Fruit fly (Drosophila melanogaster) whole organism, embryonic: ENCODE results near the gene Polr1D.
A peak's percentile ranks its signal among the peaks of the same experiment; 100 is the strongest.

Experiments
- Blimp-1 ChIP-seq: fragments of 200-800 bp; sonication (Bioruptor generic); optimal IDR thresholded peaks from 3 replicates; lab custom pipeline; 2018; ENCODE audit warnings: missing biosample characterization, missing genetic modification characterization, mild to moderate bottlenecking, moderate library complexity, missing genetic modification reagents
- CG1024 ChIP-seq: fragments of 200-800 bp; sonication (Bioruptor generic); IDR thresholded peaks from 2 replicates; pipeline ENCODE4 v1.3.6; 2022; ENCODE audit warnings: missing biosample characterization, missing genetic modification characterization
- CG10274 ChIP-seq: fragments of 200-800 bp; sonication (Bioruptor generic); optimal IDR thresholded peaks from 3 replicates; lab custom pipeline; 2017; ENCODE audit warnings: missing biosample characterization, mild to moderate bottlenecking, missing genetic modification characterization
- CG10431 ChIP-seq: fragments of 200-800 bp; sonication (Bioruptor generic); optimal IDR thresholded peaks from 3 replicates; lab custom pipeline; 2018; ENCODE audit warnings: missing biosample characterization, mild to moderate bottlenecking, missing genetic modification characterization
- CG10654 ChIP-seq: fragments of 200-800 bp; sonication (Bioruptor generic); optimal IDR thresholded peaks from 2 replicates; lab custom pipeline; 2016; ENCODE audit warnings: missing biosample characterization, missing genetic modification characterization
- CG11456 ChIP-seq: fragments of 200-800 bp; sonication (Bioruptor generic); IDR thresholded peaks from 3 replicates; pipeline ENCODE4 v1.3.6; 2022; ENCODE audit warnings: missing biosample characterization, missing genetic modification characterization
- CG12236 ChIP-seq: fragments of 200-800 bp; sonication (Bioruptor generic); optimal IDR thresholded peaks from 2 replicates; lab custom pipeline; 2016; ENCODE audit warnings: missing biosample characterization, missing genetic modification characterization
- CG12391 ChIP-seq: fragments of 200-800 bp; sonication (Bioruptor generic); optimal IDR thresholded peaks from 3 replicates; lab custom pipeline; 2018; ENCODE audit warnings: missing biosample characterization, mild to moderate bottlenecking, missing genetic modification characterization, moderate library complexity
- CG13624 ChIP-seq: fragments of 200-800 bp; sonication (Bioruptor generic); optimal IDR thresholded peaks from 2 replicates; lab custom pipeline; 2016; ENCODE audit warnings: missing biosample characterization, missing genetic modification characterization
- CG15269 ChIP-seq: fragments of 200-800 bp; sonication (Bioruptor generic); optimal IDR thresholded peaks from 2 replicates; lab custom pipeline; 2018; ENCODE audit warnings: missing biosample characterization, mild to moderate bottlenecking, missing genetic modification characterization, moderate library complexity
- CG1603 ChIP-seq: fragments of 200-800 bp; sonication (Bioruptor generic); optimal IDR thresholded peaks from 2 replicates; lab custom pipeline; 2019; ENCODE audit warnings: missing biosample characterization, mild to moderate bottlenecking, missing genetic modification characterization, moderate library complexity
- CG17912 ChIP-seq: fragments of 200-800 bp; sonication (Bioruptor generic); optimal IDR thresholded peaks from 2 replicates; lab custom pipeline; 2018; ENCODE audit warnings: missing biosample characterization, mild to moderate bottlenecking, missing genetic modification characterization
- CG18262 ChIP-seq: fragments of 200-800 bp; optimal IDR thresholded peaks from 3 replicates; lab custom pipeline; 2019; ENCODE audit warnings: missing biosample characterization, mild to moderate bottlenecking, missing genetic modification characterization, moderate library complexity
- CG18619 ChIP-seq: fragments of 200-800 bp; sonication (Bioruptor generic); optimal IDR thresholded peaks from 3 replicates; lab custom pipeline; 2017; ENCODE audit warnings: missing biosample characterization, mild to moderate bottlenecking, missing genetic modification characterization
- CG2202 ChIP-seq: fragments of 200-800 bp; sonication (Bioruptor generic); optimal IDR thresholded peaks from 2 replicates; lab custom pipeline; 2018; ENCODE audit warnings: missing biosample characterization, mild to moderate bottlenecking, missing genetic modification characterization
- CG3838 ChIP-seq: fragments of 200-800 bp; sonication (Bioruptor generic); optimal IDR thresholded peaks from 3 replicates; lab custom pipeline; 2016; ENCODE audit warnings: missing biosample characterization, missing genetic modification characterization
- CG4820 ChIP-seq: fragments of 200-800 bp; sonication (Bioruptor generic); optimal IDR thresholded peaks from 3 replicates; lab custom pipeline; 2016; ENCODE audit warnings: missing biosample characterization, missing genetic modification characterization
- CG5953 ChIP-seq: fragments of 200-800 bp; sonication (Bioruptor generic); IDR thresholded peaks from 2 replicates; pipeline ENCODE4 v1.3.6; 2022; ENCODE audit warnings: missing biosample characterization, missing genetic modification characterization
- CG6683 ChIP-seq: fragments of 200-800 bp; sonication (Bioruptor generic); optimal IDR thresholded peaks from 2 replicates; lab custom pipeline; 2017; ENCODE audit warnings: missing biosample characterization, mild to moderate bottlenecking, missing genetic modification characterization, missing genetic modification reagents
- CG7556 ChIP-seq: fragments of 200-800 bp; sonication (Bioruptor generic); optimal IDR thresholded peaks from 2 replicates; lab custom pipeline; 2017; ENCODE audit warnings: missing biosample characterization, mild to moderate bottlenecking, missing genetic modification characterization
- CG7786 ChIP-seq: fragments of 200-800 bp; sonication (Bioruptor generic); optimal IDR thresholded peaks from 2 replicates; lab custom pipeline; 2016; ENCODE audit warnings: missing biosample characterization, missing genetic modification characterization
- CG8944 ChIP-seq: fragments of 200-800 bp; sonication (Bioruptor generic); optimal IDR thresholded peaks from 3 replicates; lab custom pipeline; 2016; ENCODE audit warnings: missing biosample characterization, missing genetic modification characterization
- Doc3 ChIP-seq: fragments of 200-800 bp; sonication (Bioruptor generic); IDR thresholded peaks from 3 replicates; pipeline ENCODE4 v1.3.6; 2022; ENCODE audit warnings: missing biosample characterization, missing genetic modification characterization; ENCODE audit not compliant: partially characterized antibody
- Fer2 ChIP-seq: fragments of 200-800 bp; sonication (Bioruptor generic); optimal IDR thresholded peaks from 2 replicates; lab custom pipeline; 2018; ENCODE audit warnings: missing biosample characterization, mild to moderate bottlenecking, missing genetic modification characterization, moderate library complexity
- HmgD ChIP-seq: fragments of 200-800 bp; sonication (Bioruptor generic); optimal IDR thresholded peaks from 3 replicates; lab custom pipeline; 2016; ENCODE audit warnings: missing biosample characterization, missing genetic modification characterization
- Hmr ChIP-seq: fragments of 200-800 bp; sonication (Bioruptor generic); optimal IDR thresholded peaks from 3 replicates; lab custom pipeline; 2017; ENCODE audit warnings: mild to moderate bottlenecking, missing biosample characterization, missing genetic modification reagents, missing genetic modification characterization
- Hmx ChIP-seq: fragments of 200-800 bp; sonication (Bioruptor generic); optimal IDR thresholded peaks from 2 replicates; lab custom pipeline; 2016; ENCODE audit warnings: missing biosample characterization, missing genetic modification characterization
- Hr78 ChIP-seq, 2 experiments: fragments of 200-800 bp in 1 of 2; fragments of >200 bp in 1 of 2; sonication (Bioruptor generic) in 1 of 2; optimal IDR thresholded peaks; 2 replicates each; lab custom pipeline; 2017 to 2019; ENCODE audit warnings: missing biosample characterization in 2 of 2, missing genetic modification characterization in 2 of 2, mild to moderate bottlenecking in 1 of 2, moderate library complexity in 1 of 2
- NC2β ChIP-seq: fragments of 200-800 bp; sonication (Bioruptor generic); optimal IDR thresholded peaks from 2 replicates; lab custom pipeline; 2016; ENCODE audit warnings: missing biosample characterization, missing genetic modification characterization
- Nf-YA ChIP-seq: fragments of 200-800 bp; sonication (Bioruptor generic); IDR thresholded peaks from 2 replicates; pipeline ENCODE4 v1.3.6; 2022; ENCODE audit warnings: missing biosample characterization, missing genetic modification characterization
- PHDP ChIP-seq: fragments of 200-800 bp; sonication (Bioruptor generic); optimal IDR thresholded peaks from 3 replicates; lab custom pipeline; 2018; ENCODE audit warnings: missing biosample characterization, mild to moderate bottlenecking, missing genetic modification characterization, moderate library complexity
- Rfx ChIP-seq: fragments of 200-800 bp; sonication (Bioruptor generic); IDR thresholded peaks from 2 replicates; pipeline ENCODE4 v1.3.6; 2022; ENCODE audit warnings: missing biosample characterization, missing genetic modification characterization
- dati ChIP-seq: fragments of 200-800 bp; sonication (Bioruptor generic); IDR thresholded peaks from 2 replicates; pipeline ENCODE4 v1.3.6; 2022; ENCODE audit warnings: missing biosample characterization, missing genetic modification characterization
- dpn ChIP-seq, 2 experiments: fragments of 200-800 bp; sonication (Bioruptor generic); optimal IDR thresholded peaks; 3 replicates each; lab custom pipeline; 2016; ENCODE audit warnings: missing biosample characterization in 2 of 2, missing genetic modification characterization in 2 of 2
- dysf ChIP-seq: fragments of 200-800 bp; sonication (Bioruptor generic); IDR thresholded peaks from 3 replicates; pipeline ENCODE4 v1.3.6; 2022; ENCODE audit warnings: missing biosample characterization, missing genetic modification characterization
- eyg ChIP-seq: fragments of 200-800 bp; sonication (Bioruptor generic); optimal IDR thresholded peaks from 3 replicates; lab custom pipeline; 2016; ENCODE audit warnings: missing biosample characterization, missing genetic modification characterization
- grau ChIP-seq: fragments of 200-800 bp; optimal IDR thresholded peaks from 3 replicates; lab custom pipeline; 2019; ENCODE audit warnings: missing biosample characterization, mild to moderate bottlenecking, missing genetic modification characterization, moderate library complexity
- gsb ChIP-seq: fragments of 200-800 bp; sonication (Bioruptor generic); IDR thresholded peaks from 2 replicates; pipeline ENCODE4 v1.3.6; 2022; ENCODE audit warnings: missing biosample characterization, missing genetic modification characterization
- lmd ChIP-seq: fragments of 200-800 bp; sonication (Bioruptor generic); IDR thresholded peaks from 2 replicates; pipeline ENCODE4 v1.3.6; 2022; ENCODE audit warnings: missing biosample characterization, missing genetic modification characterization
- lov ChIP-seq, 2 experiments: fragments of 200-800 bp in 1 of 2; fragments of >200 bp in 1 of 2; sonication (Bioruptor generic) in 1 of 2; IDR thresholded peaks in 1 of 2; optimal IDR thresholded peaks in 1 of 2; 2 replicates in 1 of 2; 3 replicates in 1 of 2; pipeline versions ENCODE4 v1.3.6 to Lab custom; 2017 to 2022; ENCODE audit warnings: missing biosample characterization in 1 of 2, missing genetic modification characterization in 1 of 2
- nerfin-1 ChIP-seq: fragments of 200-800 bp; sonication (Bioruptor generic); optimal IDR thresholded peaks from 3 replicates; lab custom pipeline; 2019; ENCODE audit warnings: missing biosample characterization, mild to moderate bottlenecking, missing genetic modification characterization, moderate library complexity
- nmo ChIP-seq: fragments of 200-800 bp; sonication (Bioruptor generic); optimal IDR thresholded peaks from 2 replicates; lab custom pipeline; 2018; ENCODE audit warnings: missing biosample characterization, mild to moderate bottlenecking, missing genetic modification characterization, moderate library complexity
- odd ChIP-seq: fragments of 200-800 bp; sonication (Bioruptor generic); optimal IDR thresholded peaks from 2 replicates; lab custom pipeline; 2017; ENCODE audit warnings: missing biosample characterization, mild to moderate bottlenecking, missing genetic modification characterization
- onecut ChIP-seq: fragments of 200-800 bp; sonication (Bioruptor generic); IDR thresholded peaks from 2 replicates; pipeline ENCODE4 v1.3.6; 2022; ENCODE audit warnings: missing biosample characterization, missing genetic modification characterization
- pzg ChIP-seq: fragments of 200-800 bp; sonication (Bioruptor generic); optimal IDR thresholded peaks from 3 replicates; lab custom pipeline; 2018; ENCODE audit warnings: missing biosample characterization, mild to moderate bottlenecking, missing genetic modification characterization, moderate library complexity
- sna ChIP-seq: fragments of 200-800 bp; sonication (Bioruptor generic); IDR thresholded peaks from 2 replicates; pipeline ENCODE4 v1.3.6; 2022; ENCODE audit warnings: missing biosample characterization, missing genetic modification characterization; ENCODE audit not compliant: partially characterized antibody
- sr ChIP-seq: fragments of 200-800 bp; sonication (Bioruptor generic); IDR thresholded peaks from 3 replicates; pipeline ENCODE4 v1.3.6; 2022; ENCODE audit warnings: missing biosample characterization, missing genetic modification characterization
- stc ChIP-seq: fragments of 200-800 bp; sonication (Bioruptor generic); IDR thresholded peaks from 2 replicates; pipeline ENCODE4 v1.3.6; 2022; ENCODE audit warnings: missing biosample characterization, missing genetic modification characterization
- stwl ChIP-seq: fragments of 200-800 bp; sonication (Bioruptor generic); optimal IDR thresholded peaks from 3 replicates; lab custom pipeline; 2018; ENCODE audit warnings: missing biosample characterization, mild to moderate bottlenecking, missing genetic modification characterization, moderate library complexity
- tx ChIP-seq: fragments of 200-800 bp; sonication (Bioruptor generic); optimal IDR thresholded peaks from 2 replicates; lab custom pipeline; 2016; ENCODE audit warnings: missing biosample characterization, missing genetic modification characterization

Gene Polr1D

DNA sequence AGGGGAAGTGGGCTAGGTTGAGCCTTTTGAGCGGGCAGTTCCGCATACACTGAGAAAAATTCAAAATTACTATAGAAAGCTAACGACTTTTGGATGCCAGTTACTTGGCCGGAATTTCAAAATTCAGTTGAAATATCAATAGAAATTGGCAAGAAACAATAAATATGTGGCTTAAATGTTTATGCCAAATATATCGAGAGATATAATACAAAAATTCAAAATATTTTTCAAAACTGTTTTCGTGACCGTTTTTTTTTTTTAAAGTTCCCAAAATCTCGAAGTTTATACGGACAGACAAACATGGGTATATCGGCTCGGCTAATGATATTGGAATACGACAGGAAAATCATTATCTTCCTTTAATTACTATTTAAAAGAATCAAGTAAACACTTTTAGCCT, 14.0 kb downstream of the Polr1D start (continued):
- TF ChIP-seq odd (GFP tag; lab: Kevin White, UChicago), result no peak
- TF ChIP-seq nmo (GFP tag; lab: Kevin White, UChicago), result peak; percentile 25
- peak; percentile 12 for TF ChIP-seq Hmr
- no peak for TF ChIP-seq CG1603 (tag; lab: Kevin White, UChicago)
- peak; percentile 2 for TF ChIP-seq CG13624
- peak; percentile 69 for TF ChIP-seq CG7556
- TF ChIP-seq CG1024 (GFP tag; lab: Robert Waterston, UW), result no peak
- no peak for TF ChIP-seq Hmx (GFP tag; lab: Kevin White, UChicago)
- no peak for TF ChIP-seq dati (GFP tag; lab: Robert Waterston, UW)
- no peak; the same call in 1 of the 3 replicates for TF ChIP-seq dysf (GFP tag; lab: Robert Waterston, UW)
- TF ChIP-seq HmgD (GFP tag; lab: Kevin White, UChicago), result no peak
- no peak for TF ChIP-seq Hr78 (GFP tag; optimal IDR thresholded peaks at IDR 0.05; lab: Kevin White, UChicago)
- TF ChIP-seq dpn (GFP tag; optimal IDR thresholded peaks at IDR 0.05; lab: Kevin White, UChicago), result no peak
- peak; percentile 31 for TF ChIP-seq CG4820 (GFP tag; lab: Kevin White, UChicago)
- no peak for TF ChIP-seq CG10431 (GFP tag; lab: Kevin White, UChicago)
- TF ChIP-seq Fer2, result no peak
- no peak for TF ChIP-seq CG5953 (GFP tag; lab: Robert Waterston, UW)
- TF ChIP-seq CG18619, result peak; percentile 29
- TF ChIP-seq CG18262 (tag; lab: Kevin White, UChicago), result peak; percentile 52
- peak; percentile 12 for TF ChIP-seq PHDP (tag; lab: Kevin White, UChicago)
- TF ChIP-seq onecut (GFP tag; lab: Robert Waterston, UW), result no peak
- no peak for TF ChIP-seq tx
- no peak for TF ChIP-seq CG2202 (tag; lab: Kevin White, UChicago)
- TF ChIP-seq Rfx (GFP tag; lab: Robert Waterston, UW), result peak; percentile 41; the same call in 1 of the 2 replicates
- TF ChIP-seq CG12391 (tag; lab: Kevin White, UChicago), result no peak
- no peak for TF ChIP-seq Doc3
- peak; percentile 47 for TF ChIP-seq lmd
- TF ChIP-seq eyg (GFP tag; lab: Kevin White, UChicago), result peak; percentile 22
- peak; percentile 54 for TF ChIP-seq CG15269 (tag; lab: Kevin White, UChicago)
- no peak for TF ChIP-seq stwl (tag; lab: Kevin White, UChicago)
- TF ChIP-seq CG7786 (GFP tag; lab: Kevin White, UChicago), result no peak
- no peak for TF ChIP-seq CG12236 (GFP tag; lab: Kevin White, UChicago)
- TF ChIP-seq lov (optimal IDR thresholded peaks at IDR 0.05; lab: Kevin White, UChicago), result no peak
- no peak for TF ChIP-seq lov (GFP tag; IDR thresholded peaks at IDR 0.05; lab: Robert Waterston, UW)
- 0 out of 2 replicates have a peak, but pooled peaks have one; percentile 12 for TF ChIP-seq Nf-YA (GFP tag; lab: Robert Waterston, UW)
- TF ChIP-seq sna, result no peak
- peak; percentile 3 for TF ChIP-seq CG10274 (GFP tag; lab: Kevin White, UChicago)
- no peak for TF ChIP-seq CG11456 (GFP tag; lab: Robert Waterston, UW)
- no peak for TF ChIP-seq CG17912
- TF ChIP-seq gsb (GFP tag; lab: Robert Waterston, UW), result no peak
- peak; percentile 48 for TF ChIP-seq Blimp-1 (GFP tag; lab: Kevin White, UChicago)
- TF ChIP-seq NC2β, result no peak
- TF ChIP-seq stc, result no peak
- no peak for TF ChIP-seq CG10654 (GFP tag; lab: Kevin White, UChicago)
- no peak for TF ChIP-seq CG8944 (GFP tag; lab: Kevin White, UChicago)
- TF ChIP-seq nerfin-1, result no peak
- peak; percentile 27 for TF ChIP-seq CG6683 (GFP tag; lab: Kevin White, UChicago)
- no peak for TF ChIP-seq sr (GFP tag; lab: Robert Waterston, UW)
- no peak for TF ChIP-seq pzg (GFP tag; lab: Kevin White, UChicago)
- TF ChIP-seq CG3838, result no peak
- TF ChIP-seq grau, result no peak
